Fruit fly (Drosophila melanogaster) whole organism, embryonic: ENCODE measurements around the gene rumi.
A peak's percentile ranks its signal among the peaks of the same experiment; 100 is the strongest.

Source experiments
- Adf1 ChIP-seq: fragments of 200-800 bp; sonication (Bioruptor generic); IDR thresholded peaks from 2 replicates; pipeline ENCODE4 v1.3.6; 2022; ENCODE audit warnings: missing biosample characterization, missing genetic modification characterization
- Asciz ChIP-seq: fragments of 200-800 bp; sonication (Bioruptor generic); optimal IDR thresholded peaks from 2 replicates; lab custom pipeline; 2017; ENCODE audit warnings: missing biosample characterization, mild to moderate bottlenecking, missing genetic modification characterization, missing genetic modification reagents
- BEAF-32 ChIP-seq: fragments of 200-800 bp; sonication (Bioruptor generic); optimal IDR thresholded peaks from 3 replicates; lab custom pipeline; 2017; ENCODE audit warnings: missing biosample characterization, missing genetic modification characterization, mild to moderate bottlenecking, moderate library complexity, missing genetic modification reagents
- Bgb ChIP-seq: fragments of 200-800 bp; sonication (Bioruptor generic); IDR thresholded peaks from 2 replicates; pipeline ENCODE4 v1.3.6; 2022; ENCODE audit warnings: missing biosample characterization, missing genetic modification characterization; ENCODE audit not compliant: partially characterized antibody
- CG10366 ChIP-seq: fragments of 200-800 bp; sonication (Bioruptor generic); IDR thresholded peaks from 2 replicates; pipeline ENCODE4 v1.3.6; 2022; ENCODE audit warnings: missing biosample characterization, missing genetic modification characterization
- CG12071 ChIP-seq: fragments of 200-800 bp; sonication (Bioruptor generic); optimal IDR thresholded peaks from 3 replicates; lab custom pipeline; 2018; ENCODE audit warnings: missing biosample characterization, mild to moderate bottlenecking, missing genetic modification characterization
- CG12659 ChIP-seq: fragments of 200-800 bp; sonication (Bioruptor generic); optimal IDR thresholded peaks from 3 replicates; lab custom pipeline; 2017; ENCODE audit warnings: mild to moderate bottlenecking, missing biosample characterization, missing genetic modification reagents, missing genetic modification characterization
- CG12942 ChIP-seq: fragments of 200-800 bp; sonication (Bioruptor generic); optimal IDR thresholded peaks from 3 replicates; lab custom pipeline; 2016; ENCODE audit warnings: missing biosample characterization, missing genetic modification characterization
- CG16863 ChIP-seq: fragments of 200-800 bp; sonication (Bioruptor generic); optimal IDR thresholded peaks from 3 replicates; lab custom pipeline; 2016; ENCODE audit warnings: missing biosample characterization, missing genetic modification characterization
- CG17186 ChIP-seq: fragments of 200-800 bp; sonication (Bioruptor generic); optimal IDR thresholded peaks from 3 replicates; lab custom pipeline; 2017; ENCODE audit warnings: missing biosample characterization, missing genetic modification reagents, missing genetic modification characterization
- CG17912 ChIP-seq: fragments of 200-800 bp; sonication (Bioruptor generic); optimal IDR thresholded peaks from 2 replicates; lab custom pipeline; 2018; ENCODE audit warnings: missing biosample characterization, mild to moderate bottlenecking, missing genetic modification characterization
- CG2202 ChIP-seq: fragments of 200-800 bp; sonication (Bioruptor generic); optimal IDR thresholded peaks from 2 replicates; lab custom pipeline; 2018; ENCODE audit warnings: missing biosample characterization, mild to moderate bottlenecking, missing genetic modification characterization
- CG30020 ChIP-seq: fragments of 200-800 bp; optimal IDR thresholded peaks from 2 replicates; lab custom pipeline; 2019; ENCODE audit warnings: missing biosample characterization, mild to moderate bottlenecking, missing genetic modification characterization, moderate library complexity
- CG34422 ChIP-seq: fragments of 200-800 bp; sonication (Bioruptor generic); IDR thresholded peaks from 3 replicates; pipeline ENCODE4 v1.3.6; 2022; ENCODE audit warnings: missing biosample characterization, missing genetic modification characterization
- CG3995 ChIP-seq: fragments of 200-800 bp; sonication (Bioruptor generic); optimal IDR thresholded peaks from 3 replicates; lab custom pipeline; 2016; ENCODE audit warnings: missing biosample characterization, missing genetic modification characterization
- CG4328 ChIP-seq: fragments of 200-800 bp; sonication (Bioruptor generic); optimal IDR thresholded peaks from 3 replicates; lab custom pipeline; 2017; ENCODE audit warnings: missing biosample characterization, missing genetic modification reagents, missing genetic modification characterization
- CG4820 ChIP-seq: fragments of 200-800 bp; sonication (Bioruptor generic); optimal IDR thresholded peaks from 3 replicates; lab custom pipeline; 2016; ENCODE audit warnings: missing biosample characterization, missing genetic modification characterization
- CG6791 ChIP-seq: fragments of 200-800 bp; sonication (Bioruptor generic); IDR thresholded peaks from 3 replicates; pipeline ENCODE4 v1.3.6; 2022; ENCODE audit warnings: missing biosample characterization, missing genetic modification characterization; ENCODE audit not compliant: partially characterized antibody
- CG7928 ChIP-seq: fragments of 200-800 bp; sonication (Bioruptor generic); optimal IDR thresholded peaks from 2 replicates; lab custom pipeline; 2017; ENCODE audit warnings: missing biosample characterization, mild to moderate bottlenecking, missing genetic modification characterization
- CG7987 ChIP-seq: fragments of 200-800 bp; sonication (Bioruptor generic); optimal IDR thresholded peaks from 2 replicates; lab custom pipeline; 2018; ENCODE audit warnings: missing biosample characterization, mild to moderate bottlenecking, missing genetic modification characterization, moderate library complexity
- CG9797 ChIP-seq: fragments of 200-800 bp; sonication (Bioruptor generic); optimal IDR thresholded peaks from 3 replicates; lab custom pipeline; 2018; ENCODE audit warnings: missing biosample characterization, mild to moderate bottlenecking, missing genetic modification characterization
- CG9932 ChIP-seq: fragments of 200-800 bp; sonication (Bioruptor generic); IDR thresholded peaks from 2 replicates; pipeline ENCODE4 v1.3.6; 2022; ENCODE audit warnings: missing biosample characterization, missing genetic modification characterization
- CHES-1-like ChIP-seq: fragments of 200-800 bp; sonication (Bioruptor generic); optimal IDR thresholded peaks from 2 replicates; lab custom pipeline; 2016; ENCODE audit warnings: missing biosample characterization, missing genetic modification characterization
- CTCF ChIP-seq: fragments of 200-800 bp; sonication (Bioruptor generic); optimal IDR thresholded peaks from 2 replicates; lab custom pipeline; 2017; ENCODE audit warnings: missing biosample characterization, mild to moderate bottlenecking, missing genetic modification characterization, moderate library complexity
- Camta ChIP-seq: fragments of 200-800 bp; sonication (Bioruptor generic); optimal IDR thresholded peaks from 2 replicates; lab custom pipeline; 2016; ENCODE audit warnings: missing biosample characterization, missing genetic modification characterization
- Dref ChIP-seq: fragments of 200-800 bp; sonication (Bioruptor generic); IDR thresholded peaks from 2 replicates; pipeline ENCODE4 v1.3.6; 2022; ENCODE audit warnings: missing biosample characterization, missing genetic modification characterization
- Hr39 ChIP-seq: fragments of >200 bp; optimal IDR thresholded peaks from 2 replicates; lab custom pipeline; 2017
- MBD-R2 ChIP-seq: fragments of 200-800 bp; sonication (Bioruptor generic); IDR thresholded peaks from 2 replicates; pipeline ENCODE4 v1.3.6; 2022; ENCODE audit warnings: missing biosample characterization, missing genetic modification characterization
- MESR4 ChIP-seq: fragments of 200-800 bp; sonication (Bioruptor generic); optimal IDR thresholded peaks from 2 replicates; lab custom pipeline; 2018; ENCODE audit warnings: missing biosample characterization, mild to moderate bottlenecking, missing genetic modification characterization, moderate library complexity
- Sin3A ChIP-seq: fragments of >200 bp; optimal IDR thresholded peaks from 2 replicates; lab custom pipeline; 2018
- TFAM ChIP-seq: fragments of 200-800 bp; sonication (Bioruptor generic); optimal IDR thresholded peaks from 2 replicates; lab custom pipeline; 2017; ENCODE audit warnings: missing biosample characterization, missing genetic modification characterization, inconsistent platforms
- YL-1 ChIP-seq: fragments of 200-800 bp; sonication (Bioruptor generic); optimal IDR thresholded peaks from 3 replicates; lab custom pipeline; 2017; ENCODE audit warnings: missing biosample characterization, mild to moderate bottlenecking, missing genetic modification characterization
- amos ChIP-seq: fragments of 200-800 bp; sonication (Bioruptor generic); IDR thresholded peaks from 2 replicates; pipeline ENCODE4 v1.3.6; 2022; ENCODE audit warnings: missing biosample characterization, missing genetic modification characterization; ENCODE audit not compliant: partially characterized antibody
- bbx ChIP-seq: fragments of 200-800 bp; sonication (Bioruptor generic); IDR thresholded peaks from 2 replicates; pipeline ENCODE4 v1.3.6; 2022; ENCODE audit warnings: missing biosample characterization, missing genetic modification characterization; ENCODE audit not compliant: partially characterized antibody
- crol ChIP-seq: fragments of 200-800 bp; sonication (Bioruptor generic); IDR thresholded peaks from 2 replicates; pipeline ENCODE4 v1.3.6; 2022; ENCODE audit warnings: missing biosample characterization, missing genetic modification characterization
- crp ChIP-seq, 2 experiments: fragments of 200-800 bp; sonication (Bioruptor generic); optimal IDR thresholded peaks; 2 replicates in 1 of 2; 3 replicates in 1 of 2; lab custom pipeline; 2017; ENCODE audit warnings: missing biosample characterization in 2 of 2, missing genetic modification characterization in 2 of 2, mild to moderate bottlenecking in 1 of 2, moderate library complexity in 1 of 2
- da ChIP-seq: fragments of 200-800 bp; sonication (Bioruptor generic); optimal IDR thresholded peaks from 2 replicates; lab custom pipeline; 2016; ENCODE audit warnings: missing biosample characterization, missing genetic modification characterization
- fru ChIP-seq: fragments of >200 bp; optimal IDR thresholded peaks from 2 replicates; lab custom pipeline; 2017
- gfzf ChIP-seq: fragments of 200-800 bp; sonication (Bioruptor generic); optimal IDR thresholded peaks from 2 replicates; lab custom pipeline; 2016; ENCODE audit warnings: missing biosample characterization, mild to moderate bottlenecking, missing genetic modification characterization, moderate library complexity
- hb ChIP-seq: fragments of 200-800 bp; sonication (Bioruptor generic); IDR thresholded peaks from 3 replicates; pipeline ENCODE4 v1.3.6; 2022; ENCODE audit warnings: missing biosample characterization, missing genetic modification characterization; ENCODE audit not compliant: partially characterized antibody
- her ChIP-seq: fragments of 200-800 bp; sonication (Bioruptor generic); optimal IDR thresholded peaks from 2 replicates; lab custom pipeline; 2016; ENCODE audit warnings: missing biosample characterization, missing genetic modification characterization
- nerfin-2 ChIP-seq: fragments of 200-800 bp; sonication (Bioruptor generic); IDR thresholded peaks from 2 replicates; pipeline ENCODE4 v1.3.6; 2022; ENCODE audit warnings: missing biosample characterization, missing genetic modification characterization; ENCODE audit not compliant: partially characterized antibody
- nmo ChIP-seq: fragments of 200-800 bp; sonication (Bioruptor generic); optimal IDR thresholded peaks from 2 replicates; lab custom pipeline; 2018; ENCODE audit warnings: missing biosample characterization, mild to moderate bottlenecking, missing genetic modification characterization, moderate library complexity
- onecut ChIP-seq: fragments of 200-800 bp; sonication (Bioruptor generic); IDR thresholded peaks from 2 replicates; pipeline ENCODE4 v1.3.6; 2022; ENCODE audit warnings: missing biosample characterization, missing genetic modification characterization
- p53 ChIP-seq: fragments of 200-800 bp; sonication (Bioruptor generic); optimal IDR thresholded peaks from 2 replicates; lab custom pipeline; 2016; ENCODE audit warnings: missing biosample characterization, missing genetic modification characterization
- pzg ChIP-seq: fragments of 200-800 bp; sonication (Bioruptor generic); optimal IDR thresholded peaks from 3 replicates; lab custom pipeline; 2018; ENCODE audit warnings: missing biosample characterization, mild to moderate bottlenecking, missing genetic modification characterization, moderate library complexity
- seq ChIP-seq: fragments of 200-800 bp; sonication (Bioruptor generic); IDR thresholded peaks from 2 replicates; pipeline ENCODE4 v1.3.6; 2022; ENCODE audit warnings: missing biosample characterization, missing genetic modification characterization
- sna ChIP-seq: fragments of 200-800 bp; sonication (Bioruptor generic); IDR thresholded peaks from 2 replicates; pipeline ENCODE4 v1.3.6; 2022; ENCODE audit warnings: missing biosample characterization, missing genetic modification characterization; ENCODE audit not compliant: partially characterized antibody
- tio ChIP-seq: fragments of 200-800 bp; sonication (Bioruptor generic); optimal IDR thresholded peaks from 2 replicates; lab custom pipeline; 2017; ENCODE audit warnings: missing biosample characterization, missing genetic modification characterization, inconsistent platforms
- toy ChIP-seq: fragments of 200-800 bp; sonication (Bioruptor generic); IDR thresholded peaks from 2 replicates; pipeline ENCODE4 v1.3.6; 2022; ENCODE audit warnings: missing biosample characterization, missing genetic modification characterization
- vnd ChIP-seq: fragments of 200-800 bp; sonication (Bioruptor generic); IDR thresholded peaks from 3 replicates; pipeline ENCODE4 v1.3.6; 2022; ENCODE audit warnings: missing biosample characterization, missing genetic modification characterization; ENCODE audit not compliant: partially characterized antibody
- wor ChIP-seq: fragments of 200-800 bp; sonication (Bioruptor generic); IDR thresholded peaks from 2 replicates; pipeline ENCODE4 v1.3.6; 2022; ENCODE audit warnings: missing biosample characterization, missing genetic modification characterization

Gene rumi

dm6 chr3R:22745432-22745831 is 5.0 kb downstream of the rumi start, which contains the start of the genes vret and HP1c:
TSS of gene vret (minus strand) at chr3R:22745581.
TSS of gene HP1c (plus strand) at chr3R:22745620.
- TF ChIP-seq TFAM (GFP tag; lab: Kevin White, UChicago) (no peak), wor (no peak), CG30020 (tag; lab: Kevin White, UChicago) (peak; percentile 17), bbx (GFP tag; lab: Robert Waterston, UW) (no peak), onecut (GFP tag; lab: Robert Waterston, UW) (no peak), Hr39 (lab: Kevin White, UChicago) (no peak), CG7987 (GFP tag; lab: Kevin White, UChicago) (no peak), CG3995 (peak; percentile 47), pzg (GFP tag; lab: Kevin White, UChicago) (peak; percentile 78), CG34422 (peak; percentile 31; the same call in 1 of the 3 replicates), CG17186 (GFP tag; lab: Kevin White, UChicago) (peak; percentile 50), seq (GFP tag; lab: Robert Waterston, UW) (no peak), CG17912 (GFP tag; lab: Kevin White, UChicago) (no peak), CTCF (GFP tag; lab: Kevin White, UChicago) (peak; percentile 42), CG7928 (GFP tag; lab: Kevin White, UChicago) (no peak), MESR4 (GFP tag; lab: Kevin White, UChicago) (peak; percentile 84), vnd (GFP tag; lab: Robert Waterston, UW) (no peak), CG16863 (no peak), Camta (no peak), CHES-1-like (peak; percentile 5), Adf1 (GFP tag; lab: Robert Waterston, UW) (no peak), CG4820 (GFP tag; lab: Kevin White, UChicago) (no peak), nmo (peak; percentile 7), nerfin-2 (GFP tag; lab: Robert Waterston, UW) (no peak), CG4328 (GFP tag; lab: Kevin White, UChicago) (no peak), CG6791 (peak; percentile 42; the same call in 1 of the 3 replicates), da (GFP tag; lab: Kevin White, UChicago) (no peak), hb (no peak), fru (no peak), Sin3A (lab: Kevin White, UChicago) (peak; percentile 61), crol (GFP tag; lab: Robert Waterston, UW) (no peak), BEAF-32 (GFP tag; lab: Kevin White, UChicago) (peak; percentile 46), crp (GFP tag; optimal IDR thresholded peaks at IDR 0.05; lab: Kevin White, UChicago) (peak in 1 of 2 experiments; percentile 52), Asciz (GFP tag; lab: Kevin White, UChicago) (no peak), Dref (GFP tag; lab: Robert Waterston, UW) (peak; percentile 36; the same call in 1 of the 2 replicates), CG9932 (no peak), CG12659 (GFP tag; lab: Kevin White, UChicago) (peak; percentile 40), her (no peak), sna (0 out of 2 replicates have a peak, but pooled peaks have one; percentile 30), toy (GFP tag; lab: Robert Waterston, UW) (no peak), p53 (GFP tag; lab: Kevin White, UChicago) (no peak), CG10366 (GFP tag; lab: Robert Waterston, UW) (no peak), CG12942 (GFP tag; lab: Kevin White, UChicago) (no peak), CG12071 (GFP tag; lab: Kevin White, UChicago) (no peak), gfzf (peak; percentile 83), tio (GFP tag; lab: Kevin White, UChicago) (no peak), Bgb (GFP tag; lab: Robert Waterston, UW) (0 out of 2 replicates have a peak, but pooled peaks have one; percentile 10), amos (GFP tag; lab: Robert Waterston, UW) (peak; percentile 33; the same call in 1 of the 2 replicates), CG9797 (GFP tag; lab: Kevin White, UChicago) (peak; percentile 85), MBD-R2 (GFP tag; lab: Robert Waterston, UW) (peak; percentile 95), CG2202 (tag; lab: Kevin White, UChicago) (no peak), YL-1 (GFP tag; lab: Kevin White, UChicago) (peak; percentile 10)
